Worm (Caenorhabditis elegans) whole organism, L3 larva: ENCODE results near the gene str-211.

Experiments
- R02D3.7 ChIP-seq: fragments of 150-350 bp; optimal IDR thresholded peaks from 2 replicates; lab custom pipeline; 2014; ENCODE audit warnings: missing biosample characterization, missing genetic modification characterization
- ZK546.5 ChIP-seq: sonication (generic microtip); optimal IDR thresholded peaks from 2 replicates; lab custom pipeline; 2017; ENCODE audit warnings: missing biosample characterization, missing genetic modification characterization
- aly-2 ChIP-seq: fragments of 150-350 bp; optimal IDR thresholded peaks from 2 replicates; lab custom pipeline; 2014; ENCODE audit warnings: missing biosample characterization, missing genetic modification characterization
- ama-1 ChIP-seq: fragments of 150-350 bp; optimal IDR thresholded peaks from 2 replicates; lab custom pipeline; 2018
- ceh-16 ChIP-seq: sonication (generic microtip); optimal IDR thresholded peaks from 2 replicates; lab custom pipeline; 2017; ENCODE audit warnings: missing biosample characterization, missing genetic modification characterization
- ceh-28 ChIP-seq: fragments of 150-350 bp; optimal IDR thresholded peaks from 2 replicates; lab custom pipeline; 2014; ENCODE audit warnings: missing biosample characterization, missing genetic modification reagents, missing genetic modification characterization
- ceh-82 ChIP-seq: fragments of 150-350 bp; optimal IDR thresholded peaks from 2 replicates; lab custom pipeline; 2014; ENCODE audit warnings: missing biosample characterization, missing genetic modification characterization
- ceh-9 ChIP-seq: sonication (generic microtip); optimal IDR thresholded peaks from 2 replicates; lab custom pipeline; 2018; ENCODE audit warnings: missing biosample characterization, missing genetic modification characterization
- daf-12 ChIP-seq: fragments of 150-350 bp; optimal IDR thresholded peaks from 2 replicates; lab custom pipeline; 2014; ENCODE audit warnings: missing biosample characterization, missing genetic modification reagents, missing genetic modification characterization
- egl-27 ChIP-seq: sonication (generic microtip); optimal IDR thresholded peaks from 4 replicates; lab custom pipeline; 2017; ENCODE audit warnings: missing biosample characterization, missing genetic modification reagents, missing genetic modification characterization
- egl-5 ChIP-seq: fragments of 150-350 bp; optimal IDR thresholded peaks from 2 replicates; lab custom pipeline; 2017; ENCODE audit warnings: missing biosample characterization, missing genetic modification reagents, missing genetic modification characterization, inconsistent platforms
- elt-1 ChIP-seq: fragments of 150-350 bp; optimal IDR thresholded peaks from 2 replicates; lab custom pipeline; 2014; ENCODE audit warnings: missing biosample characterization, missing genetic modification characterization
- elt-2 ChIP-seq: sonication (generic microtip); optimal IDR thresholded peaks from 2 replicates; lab custom pipeline; 2016; ENCODE audit warnings: missing genetic modification reagents, mild to moderate bottlenecking, missing genetic modification characterization, missing compliant biosample characterization
- elt-3 ChIP-seq, 3 experiments: fragments of 150-350 bp in 1 of 3; sonication (generic microtip) in 2 of 3; optimal IDR thresholded peaks; 2 replicates in 2 of 3; 4 replicates in 1 of 3; lab custom pipeline; 2014 to 2017; ENCODE audit warnings: missing biosample characterization in 3 of 3, missing genetic modification characterization in 3 of 3
- fkh-2 ChIP-seq: fragments of 150-350 bp; optimal IDR thresholded peaks from 2 replicates; lab custom pipeline; 2014; ENCODE audit warnings: missing biosample characterization, missing genetic modification reagents, missing genetic modification characterization
- fos-1 ChIP-seq: fragments of 150-350 bp; optimal IDR thresholded peaks from 2 replicates; lab custom pipeline; 2014; ENCODE audit warnings: missing biosample characterization, missing genetic modification characterization
- hmg-11 ChIP-seq: sonication (generic microtip); optimal IDR thresholded peaks from 2 replicates; lab custom pipeline; 2016; ENCODE audit warnings: missing genetic modification characterization, missing compliant biosample characterization
- jun-1 ChIP-seq: fragments of 150-350 bp; optimal IDR thresholded peaks from 2 replicates; lab custom pipeline; 2014; ENCODE audit warnings: missing biosample characterization, missing genetic modification reagents, missing genetic modification characterization
- lin-15B ChIP-seq: fragments of 150-350 bp; optimal IDR thresholded peaks from 2 replicates; lab custom pipeline; 2014; ENCODE audit warnings: missing biosample characterization, missing genetic modification characterization
- lin-39 ChIP-seq: fragments of 150-350 bp; optimal IDR thresholded peaks from 2 replicates; lab custom pipeline; 2018; ENCODE audit warnings: missing biosample characterization, missing genetic modification reagents, missing genetic modification characterization
- lsy-12 ChIP-seq: sonication (generic microtip); optimal IDR thresholded peaks from 2 replicates; lab custom pipeline; 2016; ENCODE audit warnings: mild to moderate bottlenecking, missing genetic modification characterization, missing compliant biosample characterization
- mml-1 ChIP-seq: fragments of 150-350 bp; sonication (generic microtip); optimal IDR thresholded peaks from 3 replicates; lab custom pipeline; 2014; ENCODE audit warnings: missing biosample characterization, missing genetic modification characterization
- nhr-11 ChIP-seq: fragments of 150-350 bp; optimal IDR thresholded peaks from 2 replicates; lab custom pipeline; 2014; ENCODE audit warnings: missing biosample characterization, missing genetic modification characterization
- nhr-12 ChIP-seq: fragments of 150-350 bp; optimal IDR thresholded peaks from 2 replicates; lab custom pipeline; 2014; ENCODE audit warnings: missing biosample characterization, missing genetic modification characterization
- nhr-23 ChIP-seq: fragments of 150-350 bp; optimal IDR thresholded peaks from 2 replicates; lab custom pipeline; 2014; ENCODE audit warnings: missing biosample characterization, missing genetic modification reagents, missing genetic modification characterization
- nhr-237 ChIP-seq: fragments of 150-350 bp; optimal IDR thresholded peaks from 2 replicates; lab custom pipeline; 2014; ENCODE audit warnings: missing biosample characterization, missing genetic modification characterization
- nhr-25 ChIP-seq: sonication (generic microtip); optimal IDR thresholded peaks from 2 replicates; lab custom pipeline; 2017; ENCODE audit warnings: missing biosample characterization, missing genetic modification characterization
- nhr-28 ChIP-seq: fragments of 150-350 bp; optimal IDR thresholded peaks from 2 replicates; lab custom pipeline; 2014; ENCODE audit warnings: missing biosample characterization, missing genetic modification characterization
- nhr-76 ChIP-seq: fragments of 150-350 bp; sonication (generic microtip); optimal IDR thresholded peaks from 5 replicates; lab custom pipeline; 2014; ENCODE audit warnings: missing biosample characterization, missing genetic modification characterization
- nhr-77 ChIP-seq: fragments of 150-350 bp; optimal IDR thresholded peaks from 2 replicates; lab custom pipeline; 2014; ENCODE audit warnings: missing biosample characterization, missing genetic modification characterization
- pha-4 ChIP-seq: fragments of 150-350 bp; optimal IDR thresholded peaks from 2 replicates; lab custom pipeline; 2014; ENCODE audit warnings: missing biosample characterization, missing genetic modification reagents, missing genetic modification characterization
- pqm-1 ChIP-seq: fragments of 150-350 bp; optimal IDR thresholded peaks from 2 replicates; lab custom pipeline; 2017; ENCODE audit warnings: missing biosample characterization, missing genetic modification characterization, inconsistent platforms
- skn-1 ChIP-seq: fragments of 150-350 bp; optimal IDR thresholded peaks from 2 replicates; lab custom pipeline; 2014; ENCODE audit warnings: missing biosample characterization, missing genetic modification characterization
- snpc-4 ChIP-seq: fragments of 150-350 bp; optimal IDR thresholded peaks from 2 replicates; lab custom pipeline; 2014; ENCODE audit warnings: missing biosample characterization, missing genetic modification characterization
- tbx-2 ChIP-seq: sonication (generic microtip); optimal IDR thresholded peaks from 2 replicates; lab custom pipeline; 2016; ENCODE audit warnings: mild to moderate bottlenecking, missing genetic modification characterization, missing compliant biosample characterization
- unc-62 ChIP-seq: fragments of 150-350 bp; sonication (generic microtip); optimal IDR thresholded peaks from 4 replicates; lab custom pipeline; 2014; ENCODE audit warnings: missing biosample characterization, missing genetic modification reagents, missing genetic modification characterization
- zag-1 ChIP-seq: fragments of 150-350 bp; optimal IDR thresholded peaks from 2 replicates; lab custom pipeline; 2014; ENCODE audit warnings: missing biosample characterization, missing genetic modification characterization
- ztf-11 ChIP-seq: fragments of 150-350 bp; optimal IDR thresholded peaks from 2 replicates; lab custom pipeline; 2014; ENCODE audit warnings: missing biosample characterization, missing genetic modification characterization
- ztf-4 ChIP-seq: fragments of 150-350 bp; optimal IDR thresholded peaks from 2 replicates; lab custom pipeline; 2014; ENCODE audit warnings: missing biosample characterization, missing genetic modification characterization

str-211 gene

ce11 chrV:4979060-4979459 lies 34.9 kb upstream of the str-211 start, which contains the start of gene srsx-11:
srsx-11 (minus strand) TSS chrV:4979160.
- no peak for TF ChIP-seq elt-3 (tag; optimal IDR thresholded peaks at IDR 0.05; lab: Kevin White, UChicago)
- no peak for TF ChIP-seq ztf-4 (tag; lab: Kevin White, UChicago)
- TF ChIP-seq lin-15B (tag; lab: Kevin White, UChicago) = no peak
- no peak for TF ChIP-seq nhr-77 (tag; lab: Kevin White, UChicago)
- TF ChIP-seq ceh-16 (tag; lab: Kevin White, UChicago) = no peak
- TF ChIP-seq fkh-2 (tag; lab: Kevin White, UChicago) = no peak
- TF ChIP-seq tbx-2 (tag; lab: Kevin White, UChicago) = no peak
- TF ChIP-seq ztf-11 (tag; lab: Kevin White, UChicago) = no peak
- no peak for TF ChIP-seq nhr-25
- no peak for TF ChIP-seq snpc-4
- TF ChIP-seq aly-2 (tag; lab: Kevin White, UChicago) = no peak
- no peak for TF ChIP-seq hmg-11 (tag; lab: Kevin White, UChicago)
- no peak for TF ChIP-seq lsy-12
- TF ChIP-seq ZK546.5 = no peak
- TF ChIP-seq pha-4 (tag; lab: Kevin White, UChicago) = no peak
- TF ChIP-seq zag-1 (tag; lab: Kevin White, UChicago) = no peak
- no peak for TF ChIP-seq nhr-23 (tag; lab: Kevin White, UChicago)
- TF ChIP-seq jun-1 (tag; lab: Kevin White, UChicago) = no peak

- no peak for TF ChIP-seq ceh-82 (tag; lab: Kevin White, UChicago)
- no peak for TF ChIP-seq elt-1 (tag; lab: Kevin White, UChicago)
- no peak for TF ChIP-seq daf-12 (tag; lab: Kevin White, UChicago)
- TF ChIP-seq R02D3.7 (tag; lab: Kevin White, UChicago) = no peak
- TF ChIP-seq nhr-77 (tag; lab: Kevin White, UChicago) = no peak
- TF ChIP-seq egl-5 (tag; lab: Kevin White, UChicago) = no peak
- TF ChIP-seq lin-15B (tag; lab: Kevin White, UChicago) = no peak
- TF ChIP-seq nhr-28 (tag; lab: Kevin White, UChicago) = no peak
- TF ChIP-seq ztf-4 (tag; lab: Kevin White, UChicago) = no peak
- TF ChIP-seq ztf-11 (tag; lab: Kevin White, UChicago) = no peak
- TF ChIP-seq ceh-28 (tag; lab: Kevin White, UChicago) = no peak
- TF ChIP-seq skn-1 (tag; lab: Kevin White, UChicago) = no peak
- no peak for TF ChIP-seq nhr-237 (tag; lab: Kevin White, UChicago)
- no peak for TF ChIP-seq nhr-12 (tag; lab: Kevin White, UChicago)
- no peak for TF ChIP-seq lin-39
- TF ChIP-seq ama-1 (lab: Kevin White, UChicago) = no peak
- no peak for TF ChIP-seq unc-62 (GFP tag; lab: Kevin White, UChicago)
- TF ChIP-seq elt-2 = no peak
Observed at ce11 chrV:4977539-4977938, 33.4 kb upstream of the str-211 start.

ce11 chrV:4975140-4975539 lies 31.0 kb upstream of the str-211 start, which contains the start of gene F26G5.1:
F26G5.1 (plus strand) TSS chrV:4975478.
- TF ChIP-seq lin-15B (tag; lab: Kevin White, UChicago) (no peak), nhr-25 (no peak), lsy-12 (no peak), mml-1 (tag; lab: Kevin White, UChicago) (no peak), R02D3.7 (tag; lab: Kevin White, UChicago) (no peak), nhr-76 (tag; lab: Kevin White, UChicago) (no peak), ztf-11 (tag; lab: Kevin White, UChicago) (no peak), ceh-28 (tag; lab: Kevin White, UChicago) (no peak), aly-2 (tag; lab: Kevin White, UChicago) (no peak), pqm-1 (tag; lab: Kevin White, UChicago) (no peak), fos-1 (tag; lab: Kevin White, UChicago) (no peak), unc-62 (GFP tag; lab: Kevin White, UChicago) (no peak), ceh-82 (tag; lab: Kevin White, UChicago) (no peak), ztf-4 (tag; lab: Kevin White, UChicago) (no peak)

- TF ChIP-seq egl-27 (tag; lab: Kevin White, UChicago) (no peak), ZK546.5 (no peak), jun-1 (tag; lab: Kevin White, UChicago) (no peak), ceh-16 (tag; lab: Kevin White, UChicago) (no peak), hmg-11 (tag; lab: Kevin White, UChicago) (no peak), daf-12 (tag; lab: Kevin White, UChicago) (no peak), nhr-11 (tag; lab: Kevin White, UChicago) (no peak), ztf-4 (tag; lab: Kevin White, UChicago) (no peak), skn-1 (tag; lab: Kevin White, UChicago) (no peak), snpc-4 (no peak), ceh-9 (no peak), pha-4 (tag; lab: Kevin White, UChicago) (no peak)
Observed at ce11 chrV:4974677-4975076, 30.6 kb upstream of the str-211 start, which contains the start of gene srsx-10. srsx-10 (minus strand) TSS chrV:4974777.
